Worm (Caenorhabditis elegans) whole organism, L3 larva: ENCODE measurements around the gene sipa-1.

Experiments used
- R02D3.7 ChIP-seq: fragments of 150-350 bp; optimal IDR thresholded peaks from 2 replicates; lab custom pipeline; 2014; ENCODE audit warnings: missing biosample characterization, missing genetic modification characterization
- ama-1 ChIP-seq: fragments of 150-350 bp; optimal IDR thresholded peaks from 2 replicates; lab custom pipeline; 2018
- ceh-28 ChIP-seq: fragments of 150-350 bp; optimal IDR thresholded peaks from 2 replicates; lab custom pipeline; 2014; ENCODE audit warnings: missing biosample characterization, missing genetic modification reagents, missing genetic modification characterization
- ceh-82 ChIP-seq: fragments of 150-350 bp; optimal IDR thresholded peaks from 2 replicates; lab custom pipeline; 2014; ENCODE audit warnings: missing biosample characterization, missing genetic modification characterization
- egl-27 ChIP-seq: sonication (generic microtip); optimal IDR thresholded peaks from 4 replicates; lab custom pipeline; 2017; ENCODE audit warnings: missing biosample characterization, missing genetic modification reagents, missing genetic modification characterization
- egl-5 ChIP-seq: fragments of 150-350 bp; optimal IDR thresholded peaks from 2 replicates; lab custom pipeline; 2017; ENCODE audit warnings: missing biosample characterization, missing genetic modification reagents, missing genetic modification characterization, inconsistent platforms
- elt-1 ChIP-seq: fragments of 150-350 bp; optimal IDR thresholded peaks from 2 replicates; lab custom pipeline; 2014; ENCODE audit warnings: missing biosample characterization, missing genetic modification characterization
- elt-3 ChIP-seq, 3 experiments: fragments of 150-350 bp in 1 of 3; sonication (generic microtip) in 2 of 3; optimal IDR thresholded peaks; 2 replicates in 2 of 3; 4 replicates in 1 of 3; lab custom pipeline; 2014 to 2017; ENCODE audit warnings: missing biosample characterization in 3 of 3, missing genetic modification characterization in 3 of 3
- fkh-10 ChIP-seq: sonication (generic microtip); optimal IDR thresholded peaks from 2 replicates; lab custom pipeline; 2017; ENCODE audit warnings: missing biosample characterization, missing genetic modification reagents, missing genetic modification characterization
- fkh-2 ChIP-seq: fragments of 150-350 bp; optimal IDR thresholded peaks from 2 replicates; lab custom pipeline; 2014; ENCODE audit warnings: missing biosample characterization, missing genetic modification reagents, missing genetic modification characterization
- fos-1 ChIP-seq: fragments of 150-350 bp; optimal IDR thresholded peaks from 2 replicates; lab custom pipeline; 2014; ENCODE audit warnings: missing biosample characterization, missing genetic modification characterization
- hmg-11 ChIP-seq: sonication (generic microtip); optimal IDR thresholded peaks from 2 replicates; lab custom pipeline; 2016; ENCODE audit warnings: missing genetic modification characterization, missing compliant biosample characterization
- mdl-1 ChIP-seq: fragments of 150-350 bp; optimal IDR thresholded peaks from 2 replicates; lab custom pipeline; 2014; ENCODE audit warnings: missing biosample characterization, missing genetic modification characterization
- mml-1 ChIP-seq: fragments of 150-350 bp; sonication (generic microtip); optimal IDR thresholded peaks from 3 replicates; lab custom pipeline; 2014; ENCODE audit warnings: missing biosample characterization, missing genetic modification characterization
- nfya-1 ChIP-seq: sonication (generic microtip); optimal IDR thresholded peaks from 2 replicates; lab custom pipeline; 2017; ENCODE audit warnings: missing genetic modification characterization, mild to moderate bottlenecking, missing compliant biosample characterization, antibody characterized with exemption, moderate library complexity; ENCODE audit not compliant: insufficient read depth
- nhr-12 ChIP-seq: fragments of 150-350 bp; optimal IDR thresholded peaks from 2 replicates; lab custom pipeline; 2014; ENCODE audit warnings: missing biosample characterization, missing genetic modification characterization
- nhr-23 ChIP-seq: fragments of 150-350 bp; optimal IDR thresholded peaks from 2 replicates; lab custom pipeline; 2014; ENCODE audit warnings: missing biosample characterization, missing genetic modification reagents, missing genetic modification characterization
- nhr-237 ChIP-seq: fragments of 150-350 bp; optimal IDR thresholded peaks from 2 replicates; lab custom pipeline; 2014; ENCODE audit warnings: missing biosample characterization, missing genetic modification characterization
- nhr-25 ChIP-seq: sonication (generic microtip); optimal IDR thresholded peaks from 2 replicates; lab custom pipeline; 2017; ENCODE audit warnings: missing biosample characterization, missing genetic modification characterization
- nhr-28 ChIP-seq: fragments of 150-350 bp; optimal IDR thresholded peaks from 2 replicates; lab custom pipeline; 2014; ENCODE audit warnings: missing biosample characterization, missing genetic modification characterization
- nhr-67 ChIP-seq: fragments of 150-350 bp; optimal IDR thresholded peaks from 2 replicates; lab custom pipeline; 2014; ENCODE audit warnings: missing biosample characterization, missing genetic modification characterization
- nhr-76 ChIP-seq: fragments of 150-350 bp; sonication (generic microtip); optimal IDR thresholded peaks from 5 replicates; lab custom pipeline; 2014; ENCODE audit warnings: missing biosample characterization, missing genetic modification characterization
- nhr-77 ChIP-seq: fragments of 150-350 bp; optimal IDR thresholded peaks from 2 replicates; lab custom pipeline; 2014; ENCODE audit warnings: missing biosample characterization, missing genetic modification characterization
- pha-4 ChIP-seq: fragments of 150-350 bp; optimal IDR thresholded peaks from 2 replicates; lab custom pipeline; 2014; ENCODE audit warnings: missing biosample characterization, missing genetic modification reagents, missing genetic modification characterization
- pqm-1 ChIP-seq: fragments of 150-350 bp; optimal IDR thresholded peaks from 2 replicates; lab custom pipeline; 2017; ENCODE audit warnings: missing biosample characterization, missing genetic modification characterization, inconsistent platforms
- sea-2 ChIP-seq: fragments of 150-350 bp; sonication (generic microtip); optimal IDR thresholded peaks from 4 replicates; lab custom pipeline; 2014; ENCODE audit warnings: missing biosample characterization, missing genetic modification reagents, missing genetic modification characterization
- tbx-2 ChIP-seq: sonication (generic microtip); optimal IDR thresholded peaks from 2 replicates; lab custom pipeline; 2016; ENCODE audit warnings: mild to moderate bottlenecking, missing genetic modification characterization, missing compliant biosample characterization
- unc-39 ChIP-seq: sonication (generic microtip); optimal IDR thresholded peaks from 4 replicates; lab custom pipeline; 2017; ENCODE audit warnings: missing biosample characterization, missing genetic modification characterization
- unc-62 ChIP-seq: fragments of 150-350 bp; sonication (generic microtip); optimal IDR thresholded peaks from 4 replicates; lab custom pipeline; 2014; ENCODE audit warnings: missing biosample characterization, missing genetic modification reagents, missing genetic modification characterization
- zag-1 ChIP-seq: fragments of 150-350 bp; optimal IDR thresholded peaks from 2 replicates; lab custom pipeline; 2014; ENCODE audit warnings: missing biosample characterization, missing genetic modification characterization
- ztf-11 ChIP-seq: fragments of 150-350 bp; optimal IDR thresholded peaks from 2 replicates; lab custom pipeline; 2014; ENCODE audit warnings: missing biosample characterization, missing genetic modification characterization
- ztf-4 ChIP-seq: fragments of 150-350 bp; optimal IDR thresholded peaks from 2 replicates; lab custom pipeline; 2014; ENCODE audit warnings: missing biosample characterization, missing genetic modification characterization

sipa-1 gene

DNA sequence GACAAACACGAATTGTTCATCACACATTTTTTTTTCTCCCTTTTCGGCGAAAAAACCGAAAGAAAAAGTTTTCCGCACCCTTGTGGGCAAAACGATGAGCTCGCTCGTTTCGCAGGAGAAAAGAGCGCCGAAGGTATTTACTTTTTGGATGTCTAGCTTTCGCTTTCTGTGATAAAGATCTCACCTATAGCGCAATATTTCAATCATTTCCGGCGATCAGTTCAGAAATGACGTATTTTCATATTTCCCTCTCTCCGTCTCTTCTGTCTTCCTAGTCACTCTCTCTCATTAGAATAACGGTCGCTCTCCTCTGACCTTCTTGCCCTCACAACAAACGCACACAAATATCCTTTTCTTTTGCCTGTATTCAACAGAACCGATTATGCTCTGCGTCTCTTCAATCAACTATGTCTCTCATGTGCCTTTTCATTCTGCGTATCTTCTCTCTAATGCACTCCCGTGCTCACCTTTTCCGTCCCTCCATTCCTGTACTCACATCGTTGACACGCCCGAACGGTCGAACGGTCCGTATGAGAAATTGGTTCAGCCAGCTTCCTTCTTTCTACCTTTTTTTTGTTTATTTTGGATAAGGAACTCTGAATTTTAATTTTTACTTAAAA, 36.8 kb upstream of the sipa-1 start:
- TF ChIP-seq pqm-1 = peak; percentile 1
- TF ChIP-seq nhr-23 (tag; lab: Kevin White, UChicago) = peak; percentile 23
- TF ChIP-seq nfya-1 (tag; lab: Kevin White, UChicago) = no peak
- TF ChIP-seq nhr-25 (tag; lab: Kevin White, UChicago) = peak; percentile 36
- no peak for TF ChIP-seq sea-2 (GFP tag; lab: Kevin White, UChicago)

- TF ChIP-seq nhr-28 = no peak
- TF ChIP-seq ceh-28 (tag; lab: Kevin White, UChicago) = peak; percentile 14
- TF ChIP-seq ztf-11 (tag; lab: Kevin White, UChicago) = no peak
Observed at ce11 chrV:11672497-11672896, 35.4 kb upstream of the sipa-1 start, which contains the start of gene lgc-44. Gene lgc-44, minus strand, starts transcription at chrV:11672597.

- TF ChIP-seq elt-3 (tag; optimal IDR thresholded peaks at IDR 0.05; lab: Kevin White, UChicago) (no peak), pha-4 (tag; lab: Kevin White, UChicago) (no peak), ceh-28 (tag; lab: Kevin White, UChicago) (no peak), nhr-76 (tag; lab: Kevin White, UChicago) (no peak), nhr-67 (tag; lab: Kevin White, UChicago) (no peak), sea-2 (GFP tag; lab: Kevin White, UChicago) (no peak), nhr-12 (tag; lab: Kevin White, UChicago) (no peak), nhr-237 (tag; lab: Kevin White, UChicago) (no peak), mml-1 (no peak), fos-1 (tag; lab: Kevin White, UChicago) (no peak), nhr-23 (tag; lab: Kevin White, UChicago) (no peak)
Observed at ce11 chrV:11667176-11667575, 30.1 kb upstream of the sipa-1 start, which contains the start of gene F46F3.3. Gene F46F3.3, plus strand, starts transcription at chrV:11667476.

- TF ChIP-seq mdl-1 (no peak), R02D3.7 (tag; lab: Kevin White, UChicago) (no peak), nfya-1 (tag; lab: Kevin White, UChicago) (peak; percentile 76), fkh-10 (GFP tag; lab: Kevin White, UChicago) (peak; percentile 19)
Observed at ce11 chrV:11664875-11665384, 27.8 kb upstream of the sipa-1 start, which contains the start of gene ceh-27. Gene ceh-27, minus strand, starts transcription at chrV:11665102.

DNA sequence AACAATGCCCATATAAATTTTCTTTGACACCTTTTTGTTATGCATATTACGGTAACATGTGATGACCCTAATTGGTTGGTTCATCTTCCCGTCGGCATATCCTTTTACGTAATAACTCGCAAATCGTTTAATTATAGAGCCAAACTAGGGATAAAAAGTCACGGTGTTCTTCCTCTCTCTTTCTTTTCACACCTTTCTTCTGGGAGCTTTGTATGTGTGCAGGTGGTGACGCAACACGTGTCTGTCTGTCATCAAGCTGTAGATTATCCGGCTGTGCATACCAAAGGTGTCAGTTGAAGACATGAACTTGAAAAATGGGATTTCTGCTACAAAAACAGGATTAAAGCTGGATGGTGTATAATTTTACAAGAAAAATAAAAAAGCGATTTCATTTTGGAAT, 23.5 kb upstream of the sipa-1 start:
- no peak for TF ChIP-seq egl-5 (tag; lab: Kevin White, UChicago)
- no peak for TF ChIP-seq nhr-25 (tag; lab: Kevin White, UChicago)
- no peak for TF ChIP-seq ztf-4
- TF ChIP-seq fkh-10 (GFP tag; lab: Kevin White, UChicago) = no peak
- TF ChIP-seq R02D3.7 (tag; lab: Kevin White, UChicago) = no peak
- no peak for TF ChIP-seq zag-1 (tag; lab: Kevin White, UChicago)
- TF ChIP-seq ztf-11 (tag; lab: Kevin White, UChicago) = no peak
- TF ChIP-seq pha-4 (tag; lab: Kevin White, UChicago) = no peak
- no peak for TF ChIP-seq nhr-76 (tag; lab: Kevin White, UChicago)
- no peak for TF ChIP-seq nfya-1 (tag; lab: Kevin White, UChicago)
- TF ChIP-seq unc-62 (GFP tag; lab: Kevin White, UChicago) = no peak
- TF ChIP-seq egl-27 (tag; lab: Kevin White, UChicago) = no peak
- TF ChIP-seq nhr-77 = no peak
- no peak for TF ChIP-seq mdl-1
- TF ChIP-seq tbx-2 (tag; lab: Kevin White, UChicago) = no peak
- no peak for TF ChIP-seq elt-1

DNA sequence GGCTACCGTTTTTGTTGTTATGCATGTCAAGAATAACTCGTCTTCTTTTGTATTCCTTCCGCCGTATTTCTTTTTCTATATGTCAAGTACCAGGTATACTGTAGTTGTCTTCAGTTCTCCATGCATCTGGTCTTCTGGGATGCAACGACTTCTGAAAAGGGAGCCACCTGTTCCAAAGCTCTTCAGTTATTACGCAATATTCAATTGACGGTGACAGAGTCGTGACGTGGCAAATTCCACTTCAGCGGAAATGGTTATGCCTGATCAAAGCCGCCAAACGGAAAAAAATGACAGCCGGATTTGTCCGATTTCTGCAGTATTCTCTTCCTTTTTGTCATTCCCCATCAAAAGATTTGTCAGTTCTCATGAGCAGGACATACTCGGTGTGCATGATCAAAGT, 19.4 kb upstream of the sipa-1 start:
- TF ChIP-seq nfya-1 (tag; lab: Kevin White, UChicago) (no peak), ceh-82 (tag; lab: Kevin White, UChicago) (no peak), fkh-2 (tag; lab: Kevin White, UChicago) (no peak), unc-39 (no peak), sea-2 (GFP tag; lab: Kevin White, UChicago) (no peak), pqm-1 (no peak), R02D3.7 (tag; lab: Kevin White, UChicago) (no peak), mml-1 (no peak), nhr-25 (tag; lab: Kevin White, UChicago) (no peak), ama-1 (no peak), hmg-11 (tag; lab: Kevin White, UChicago) (no peak), ztf-4 (no peak), nhr-12 (tag; lab: Kevin White, UChicago) (no peak)
